Fruit fly (Drosophila melanogaster): ENCODE data around the gene Rpn12R.

Gene Rpn12R

DNA sequence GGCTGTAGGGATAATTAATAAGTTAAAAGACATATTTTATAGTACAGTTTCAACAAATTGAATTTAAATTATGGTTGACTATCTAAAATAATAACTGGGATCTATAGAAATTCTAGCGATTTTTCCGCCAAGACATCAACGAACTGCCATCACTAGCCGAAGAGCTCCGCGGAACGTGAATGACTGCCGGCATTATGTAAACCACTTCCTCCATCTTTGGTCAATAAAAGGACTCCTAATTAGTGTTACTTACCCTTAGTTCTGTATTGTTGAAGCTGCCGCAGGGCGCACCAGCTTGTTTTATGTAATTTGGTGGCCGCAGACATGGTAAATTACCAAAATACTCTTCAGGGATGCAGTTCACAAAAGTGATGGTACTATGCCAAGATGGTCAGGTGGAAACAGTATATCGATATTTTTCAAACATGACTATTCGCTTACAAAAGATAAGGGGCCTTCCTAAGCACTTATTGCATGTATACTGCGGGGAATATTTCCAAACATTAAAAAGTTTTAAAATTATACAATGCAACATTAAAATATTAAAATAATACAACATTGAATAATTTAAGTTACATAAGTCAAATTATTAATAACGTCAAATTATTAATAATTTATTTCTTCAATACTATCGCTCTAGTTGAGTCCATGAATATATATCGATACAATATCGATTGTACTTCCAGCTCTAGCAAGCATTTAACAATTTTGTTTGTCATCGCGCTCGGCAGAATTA is 42.9 kb downstream of the Rpn12R start, which contains the start of the genes mRpL39 and Prosbeta2 (continued):
- TF ChIP-seq Jarid2 (GFP tag; optimal IDR thresholded peaks at IDR 0.05) (no peak), CG7745 (tag; optimal IDR thresholded peaks at IDR 0.05) (no peak), usp (GFP tag; optimal IDR thresholded peaks at IDR 0.05) (no peak), Neu2 (GFP tag; optimal IDR thresholded peaks at IDR 0.05; ENCODE audit: borderline replicate concordance) (no peak), CG7357 (GFP tag; IDR thresholded peaks at IDR 0.05) (peak; percentile 76), ro (GFP tag; IDR thresholded peaks at IDR 0.05) (no peak), CG12104 (GFP tag; optimal IDR thresholded peaks at IDR 0.05) (peak; percentile 7), klu (GFP tag; IDR thresholded peaks at IDR 0.05) (peak; percentile 49; the same call in 1 of the 2 replicates), CG1792 (GFP tag; optimal IDR thresholded peaks at IDR 0.05) (no peak), tll (GFP tag; optimal IDR thresholded peaks at IDR 0.05) (no peak), Bgb (GFP tag; IDR thresholded peaks at IDR 0.05; ENCODE audit: partially characterized antibody) (peak; percentile 87), CG13894 (tag; optimal IDR thresholded peaks at IDR 0.05) (no peak), CG5245 (GFP tag; optimal IDR thresholded peaks at IDR 0.05) (peak; percentile 47), CG15479 (GFP tag; optimal IDR thresholded peaks at IDR 0.05) (no peak), unc-4 (GFP tag; IDR thresholded peaks at IDR 0.05; ENCODE audit: partially characterized antibody) (peak; percentile 95), Dbx (GFP tag; IDR thresholded peaks at IDR 0.05) (peak; percentile 82), caup (GFP tag; optimal IDR thresholded peaks at IDR 0.05; ENCODE audit: severe bottlenecking) (no peak), CG15514 (GFP tag; optimal IDR thresholded peaks at IDR 0.05) (peak; percentile 73), Drgx (GFP tag; IDR thresholded peaks at IDR 0.05) (no peak), tna (GFP tag; IDR thresholded peaks at IDR 0.05; ENCODE audit: partially characterized antibody) (peak; percentile 75), vnd (GFP tag; IDR thresholded peaks at IDR 0.05; ENCODE audit: partially characterized antibody) (peak; percentile 98), Hmx (GFP tag; optimal IDR thresholded peaks at IDR 0.05) (no peak), Kr (GFP tag; optimal IDR thresholded peaks at IDR 0.05) (no peak), emc (GFP tag; optimal IDR thresholded peaks at IDR 0.05) (no peak), CG43689 (GFP tag; IDR thresholded peaks at IDR 0.05) (peak; percentile 35; the same call in 1 of the 2 replicates), Poxn (GFP tag; IDR thresholded peaks at IDR 0.05) (peak; percentile 46; the same call in 1 of the 2 replicates), H15 (GFP tag; IDR thresholded peaks at IDR 0.05) (0 out of 3 replicates have a peak, but pooled peaks have one; percentile 19), gro (GFP tag; optimal IDR thresholded peaks at IDR 0.05) (no peak), schlank (tag; optimal IDR thresholded peaks at IDR 0.05) (no peak), zen (tag; optimal IDR thresholded peaks at IDR 0.05) (peak; percentile 62), ase (GFP tag; IDR thresholded peaks at IDR 0.05) (peak; percentile 64; the same call in 1 of the 3 replicates), CG6683 (GFP tag; optimal IDR thresholded peaks at IDR 0.05) (no peak), Deaf1 (tag; optimal IDR thresholded peaks at IDR 0.05) (no peak), sens (GFP tag) (peak; percentile 69), CG12744 (GFP tag; optimal IDR thresholded peaks at IDR 0.05) (no peak), CG1647 (GFP tag; optimal IDR thresholded peaks at IDR 0.05) (no peak), CG9215 (GFP tag; IDR thresholded peaks at IDR 0.05) (peak; percentile 83), CG11085 (GFP tag; IDR thresholded peaks at IDR 0.05) (peak; percentile 59), Hmr (GFP tag; optimal IDR thresholded peaks at IDR 0.05) (peak; percentile 21), danr (GFP tag; IDR thresholded peaks at IDR 0.05) (peak; percentile 63; the same call in 1 of the 2 replicates), CG12299 (tag; optimal IDR thresholded peaks at IDR 0.05) (no peak), psq (GFP tag; optimal IDR thresholded peaks at IDR 0.05) (no peak), CG1529 (GFP tag; optimal IDR thresholded peaks at IDR 0.05) (no peak), CG8359 (GFP tag; optimal IDR thresholded peaks at IDR 0.05; ENCODE audit: borderline replicate concordance) (no peak), dimm (GFP tag; IDR thresholded peaks at IDR 0.05) (no peak), cad (GFP tag; optimal IDR thresholded peaks at IDR 0.05) (no peak), ab (GFP tag; optimal IDR thresholded peaks at IDR 0.05) (no peak), unpg (GFP tag; optimal IDR thresholded peaks at IDR 0.05) (peak; percentile 53), CG2120 (GFP tag; optimal IDR thresholded peaks at IDR 0.05) (no peak)
